Fruit fly (Drosophila melanogaster): ENCODE results near the gene Ir11a.

DNA sequence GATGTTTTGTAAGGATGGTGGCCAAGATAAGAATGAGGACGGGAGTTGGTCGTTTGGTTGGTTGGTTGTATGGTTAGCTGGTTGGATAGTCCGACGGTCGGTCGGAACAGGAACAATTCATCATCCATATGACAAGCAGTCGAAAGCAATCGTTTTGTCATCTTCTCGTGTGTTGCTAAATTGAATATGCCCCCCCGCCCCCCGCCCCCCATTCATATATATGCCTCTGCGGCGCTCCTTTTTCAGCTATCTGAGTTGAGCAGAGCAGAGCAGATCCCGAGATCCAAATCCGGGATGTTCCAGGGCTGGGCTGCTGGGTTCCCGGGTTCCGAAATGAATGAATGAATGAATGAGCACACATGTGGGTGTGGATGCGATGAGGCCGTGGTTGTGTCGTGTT lies 21.5 kb downstream of the Ir11a start:
- TF ChIP-seq CG10631 (GFP tag; optimal IDR thresholded peaks at IDR 0.05) = no peak
- no peak for TF ChIP-seq pdm3 (GFP tag; optimal IDR thresholded peaks at IDR 0.05)
- TF ChIP-seq Blimp-1 (GFP tag; optimal IDR thresholded peaks at IDR 0.05) = no peak
- no peak for TF ChIP-seq CG16779 (tag; optimal IDR thresholded peaks at IDR 0.05)
- TF ChIP-seq acj6 (GFP tag; optimal IDR thresholded peaks at IDR 0.05) = no peak
- TF ChIP-seq CG6808 (GFP tag; optimal IDR thresholded peaks at IDR 0.05) = no peak
- no peak for TF ChIP-seq CG32006 (GFP tag; optimal IDR thresholded peaks at IDR 0.05)
- TF ChIP-seq Eip78C (GFP tag) = no peak
- TF ChIP-seq CG11294 (GFP tag; IDR thresholded peaks at IDR 0.05) = no peak
- TF ChIP-seq vri (GFP tag; optimal IDR thresholded peaks at IDR 0.05) = no peak

Measured in whole organism, prepupa.